Fruit fly (Drosophila melanogaster) whole organism, embryonic: Measurements from ENCODE around the gene CG15390.

Experiments
- CG10431 ChIP-seq: fragments of 200-800 bp; sonication (Bioruptor generic); optimal IDR thresholded peaks from 3 replicates; lab custom pipeline; 2018; ENCODE audit warnings: missing biosample characterization, mild to moderate bottlenecking, missing genetic modification characterization
- CG10543 ChIP-seq: fragments of 200-800 bp; sonication (Bioruptor generic); optimal IDR thresholded peaks from 3 replicates; lab custom pipeline; 2017; ENCODE audit warnings: missing biosample characterization, mild to moderate bottlenecking, missing genetic modification characterization, moderate library complexity
- CG11456 ChIP-seq: fragments of 200-800 bp; sonication (Bioruptor generic); IDR thresholded peaks from 3 replicates; pipeline ENCODE4 v1.3.6; 2022; ENCODE audit warnings: missing biosample characterization, missing genetic modification characterization
- CG12236 ChIP-seq: fragments of 200-800 bp; sonication (Bioruptor generic); optimal IDR thresholded peaks from 2 replicates; lab custom pipeline; 2016; ENCODE audit warnings: missing biosample characterization, missing genetic modification characterization
- CG12659 ChIP-seq: fragments of 200-800 bp; sonication (Bioruptor generic); optimal IDR thresholded peaks from 3 replicates; lab custom pipeline; 2017; ENCODE audit warnings: mild to moderate bottlenecking, missing biosample characterization, missing genetic modification reagents, missing genetic modification characterization
- CG12769 ChIP-seq: fragments of 200-800 bp; sonication (Bioruptor generic); optimal IDR thresholded peaks from 2 replicates; lab custom pipeline; 2019; ENCODE audit warnings: missing biosample characterization, mild to moderate bottlenecking, missing genetic modification characterization, moderate library complexity
- CG15073 ChIP-seq: fragments of 200-800 bp; sonication (Bioruptor generic); optimal IDR thresholded peaks from 2 replicates; lab custom pipeline; 2016; ENCODE audit warnings: missing biosample characterization, missing genetic modification characterization
- CG15601 ChIP-seq: fragments of 200-800 bp; sonication (Bioruptor generic); optimal IDR thresholded peaks from 3 replicates; lab custom pipeline; 2019; ENCODE audit warnings: missing biosample characterization, mild to moderate bottlenecking, missing genetic modification characterization, moderate library complexity
- CG18011 ChIP-seq: fragments of 200-800 bp; sonication (Bioruptor generic); optimal IDR thresholded peaks from 2 replicates; lab custom pipeline; 2017; ENCODE audit warnings: missing biosample characterization, missing genetic modification characterization, mild to moderate bottlenecking, moderate library complexity, missing genotype
- CG2129 ChIP-seq: fragments of 200-800 bp; sonication (Bioruptor generic); IDR thresholded peaks from 2 replicates; pipeline ENCODE4 v1.3.6; 2022; ENCODE audit warnings: missing biosample characterization, missing genetic modification characterization; ENCODE audit not compliant: partially characterized antibody
- CG2889 ChIP-seq: fragments of 200-800 bp; sonication (Bioruptor generic); IDR thresholded peaks from 3 replicates; pipeline ENCODE4 v1.3.6; 2022; ENCODE audit warnings: missing biosample characterization, missing genetic modification characterization
- CG30020 ChIP-seq: fragments of 200-800 bp; optimal IDR thresholded peaks from 2 replicates; lab custom pipeline; 2019; ENCODE audit warnings: missing biosample characterization, mild to moderate bottlenecking, missing genetic modification characterization, moderate library complexity
- CG30431 ChIP-seq: fragments of 200-800 bp; sonication (Bioruptor generic); optimal IDR thresholded peaks from 2 replicates; lab custom pipeline; 2017; ENCODE audit warnings: missing biosample characterization, missing genetic modification characterization
- CG4854 ChIP-seq: fragments of 200-800 bp; sonication (Bioruptor generic); optimal IDR thresholded peaks from 2 replicates; lab custom pipeline; 2016; ENCODE audit warnings: missing biosample characterization, missing genetic modification characterization, inconsistent platforms
- CG7786 ChIP-seq: fragments of 200-800 bp; sonication (Bioruptor generic); optimal IDR thresholded peaks from 2 replicates; lab custom pipeline; 2016; ENCODE audit warnings: missing biosample characterization, missing genetic modification characterization
- CG7839 ChIP-seq: fragments of 200-800 bp; sonication (Bioruptor generic); optimal IDR thresholded peaks from 3 replicates; lab custom pipeline; 2018; ENCODE audit warnings: missing biosample characterization, mild to moderate bottlenecking, missing genetic modification characterization, moderate library complexity
- CG8089 ChIP-seq: fragments of 200-800 bp; sonication (Bioruptor generic); optimal IDR thresholded peaks from 3 replicates; lab custom pipeline; 2016; ENCODE audit warnings: missing biosample characterization, missing genetic modification characterization
- CG9817 ChIP-seq: fragments of 200-800 bp; sonication (Bioruptor generic); optimal IDR thresholded peaks from 2 replicates; lab custom pipeline; 2018; ENCODE audit warnings: missing biosample characterization, mild to moderate bottlenecking, missing genetic modification characterization, moderate library complexity
- CrebB ChIP-seq: fragments of 200-800 bp; sonication (Bioruptor generic); optimal IDR thresholded peaks from 3 replicates; lab custom pipeline; 2018; ENCODE audit warnings: missing biosample characterization, mild to moderate bottlenecking, missing genetic modification characterization
- HHEX ChIP-seq: fragments of 200-800 bp; sonication (Bioruptor generic); optimal IDR thresholded peaks from 3 replicates; lab custom pipeline; 2017; ENCODE audit warnings: missing biosample characterization, mild to moderate bottlenecking, missing genetic modification characterization, missing genetic modification reagents
- Lim3 ChIP-seq: fragments of 200-800 bp; sonication (Bioruptor generic); IDR thresholded peaks from 2 replicates; pipeline ENCODE4 v1.3.6; 2022; ENCODE audit warnings: missing biosample characterization, missing genetic modification characterization
- NK7.1 ChIP-seq: fragments of 200-800 bp; sonication (Bioruptor generic); optimal IDR thresholded peaks from 3 replicates; lab custom pipeline; 2016; ENCODE audit warnings: missing biosample characterization, missing genetic modification characterization
- Opbp ChIP-seq: fragments of 200-800 bp; sonication (Bioruptor generic); IDR thresholded peaks from 3 replicates; pipeline ENCODE4 v1.3.6; 2022; ENCODE audit warnings: missing biosample characterization, missing genetic modification characterization; ENCODE audit not compliant: partially characterized antibody
- PHDP ChIP-seq: fragments of 200-800 bp; sonication (Bioruptor generic); optimal IDR thresholded peaks from 3 replicates; lab custom pipeline; 2018; ENCODE audit warnings: missing biosample characterization, mild to moderate bottlenecking, missing genetic modification characterization, moderate library complexity
- Ptx1 ChIP-seq: fragments of 200-800 bp; sonication (Bioruptor generic); IDR thresholded peaks from 2 replicates; pipeline ENCODE4 v1.3.6; 2022; ENCODE audit warnings: missing biosample characterization, missing genetic modification characterization
- Scr ChIP-seq: fragments of 200-800 bp; sonication (Bioruptor generic); IDR thresholded peaks from 2 replicates; pipeline ENCODE4 v1.3.6; 2022; ENCODE audit warnings: missing biosample characterization, missing genetic modification characterization; ENCODE audit not compliant: partially characterized antibody
- Spps ChIP-seq: fragments of 200-800 bp; sonication (Bioruptor generic); optimal IDR thresholded peaks from 2 replicates; lab custom pipeline; 2018; ENCODE audit warnings: missing biosample characterization, mild to moderate bottlenecking, missing genetic modification characterization
- YL-1 ChIP-seq: fragments of 200-800 bp; sonication (Bioruptor generic); optimal IDR thresholded peaks from 3 replicates; lab custom pipeline; 2017; ENCODE audit warnings: missing biosample characterization, mild to moderate bottlenecking, missing genetic modification characterization
- aop ChIP-seq: fragments of 200-800 bp; sonication (Bioruptor generic); IDR thresholded peaks from 2 replicates; pipeline ENCODE4 v1.3.6; 2022; ENCODE audit warnings: missing biosample characterization, missing genetic modification characterization
- chinmo ChIP-seq: fragments of 200-800 bp; sonication (Bioruptor generic); IDR thresholded peaks from 4 replicates; pipeline ENCODE4 v1.3.6; 2022; ENCODE audit warnings: missing biosample characterization, missing genetic modification characterization; ENCODE audit not compliant: partially characterized antibody
- danr ChIP-seq: fragments of 200-800 bp; sonication (Bioruptor generic); IDR thresholded peaks from 2 replicates; pipeline ENCODE4 v1.3.6; 2022; ENCODE audit warnings: missing biosample characterization, missing genetic modification characterization
- esg ChIP-seq: fragments of 200-800 bp; sonication (Bioruptor generic); conservative IDR thresholded peaks from 2 replicates; pipeline ENCODE4 v1.3.6; 2022; ENCODE audit warnings: missing biosample characterization, missing genetic modification characterization
- gsb ChIP-seq: fragments of 200-800 bp; sonication (Bioruptor generic); IDR thresholded peaks from 2 replicates; pipeline ENCODE4 v1.3.6; 2022; ENCODE audit warnings: missing biosample characterization, missing genetic modification characterization
- gt ChIP-seq: fragments of 200-800 bp; sonication (Bioruptor generic); IDR thresholded peaks from 2 replicates; pipeline ENCODE4 v1.3.6; 2022; ENCODE audit warnings: missing biosample characterization, missing genetic modification characterization
- insv ChIP-seq, 2 experiments: fragments of 200-800 bp; sonication (Bioruptor generic); optimal IDR thresholded peaks; 3 replicates each; lab custom pipeline; 2016 to 2018; ENCODE audit warnings: missing biosample characterization in 2 of 2, missing genetic modification characterization in 2 of 2
- ken ChIP-seq: fragments of 200-800 bp; sonication (Bioruptor generic); IDR thresholded peaks from 3 replicates; pipeline ENCODE4 v1.3.6; 2022; ENCODE audit warnings: missing biosample characterization, missing genetic modification characterization
- lola ChIP-seq, 3 experiments: fragments of >200 bp in 2 of 3; fragments of 200-800 bp in 1 of 3; sonication (Bioruptor generic) in 1 of 3; optimal IDR thresholded peaks; 2 replicates each; lab custom pipeline; 2017 to 2019; ENCODE audit warnings: missing biosample characterization in 3 of 3, missing genetic modification characterization in 3 of 3, mild to moderate bottlenecking in 1 of 3, moderate library complexity in 1 of 3
- p53 ChIP-seq: fragments of 200-800 bp; sonication (Bioruptor generic); optimal IDR thresholded peaks from 2 replicates; lab custom pipeline; 2016; ENCODE audit warnings: missing biosample characterization, missing genetic modification characterization
- psq ChIP-seq: fragments of 200-800 bp; sonication (Bioruptor generic); optimal IDR thresholded peaks from 2 replicates; lab custom pipeline; 2017; ENCODE audit warnings: missing biosample characterization, missing genetic modification characterization
- pum ChIP-seq: fragments of 200-800 bp; sonication (Bioruptor generic); optimal IDR thresholded peaks from 2 replicates; lab custom pipeline; 2016; ENCODE audit warnings: missing biosample characterization, missing genetic modification characterization
- run ChIP-seq: fragments of 200-800 bp; sonication (Bioruptor generic); optimal IDR thresholded peaks from 3 replicates; lab custom pipeline; 2018; ENCODE audit warnings: missing biosample characterization, mild to moderate bottlenecking, missing genetic modification characterization
- slp2 ChIP-seq: fragments of 200-800 bp; sonication (Bioruptor generic); optimal IDR thresholded peaks from 2 replicates; lab custom pipeline; 2016; ENCODE audit warnings: missing biosample characterization, missing genetic modification characterization
- so ChIP-seq: fragments of 200-800 bp; sonication (Bioruptor generic); IDR thresholded peaks from 3 replicates; pipeline ENCODE4 v1.3.6; 2022; ENCODE audit warnings: missing biosample characterization, missing genetic modification characterization
- ttk ChIP-seq: fragments of 200-800 bp; sonication (Bioruptor generic); IDR thresholded peaks from 2 replicates; pipeline ENCODE4 v2.1.2; 2022; ENCODE audit warnings: missing biosample characterization, missing genetic modification characterization
- twi ChIP-seq: fragments of 200-800 bp; optimal IDR thresholded peaks from 2 replicates; lab custom pipeline; 2019; ENCODE audit warnings: missing biosample characterization, mild to moderate bottlenecking, missing genetic modification characterization, moderate library complexity
- wdn ChIP-seq: fragments of 200-800 bp; sonication (Bioruptor generic); IDR thresholded peaks from 2 replicates; pipeline ENCODE4 v1.3.6; 2022; ENCODE audit warnings: missing biosample characterization, missing genetic modification characterization
- zfh1 ChIP-seq: fragments of 200-800 bp; sonication (Bioruptor generic); IDR thresholded peaks from 3 replicates; pipeline ENCODE4 v1.3.6; 2022; ENCODE audit warnings: missing biosample characterization, missing genetic modification characterization

CG15390 gene

dm6 chr2L:2373818-2374746, at the start of gene CG15390, which contains the start of gene CG3609 (continued):
- peak; percentile 88 for TF ChIP-seq ken
- TF ChIP-seq aop (GFP tag; lab: Robert Waterston, UW), result peak; percentile 86
- peak; percentile 90 for TF ChIP-seq CG10543 (GFP tag; lab: Kevin White, UChicago)
- TF ChIP-seq CG15601 (tag; lab: Kevin White, UChicago), result peak; percentile 22
- TF ChIP-seq insv (GFP tag; optimal IDR thresholded peaks at IDR 0.05; lab: Kevin White, UChicago), result peak in 1 of 2 experiments; percentile 41
- TF ChIP-seq run, result peak; percentile 16
- peak; percentile 55 for TF ChIP-seq twi
- TF ChIP-seq lola (GFP tag; optimal IDR thresholded peaks at IDR 0.05; lab: Kevin White, UChicago), result peak in 1 of 3 experiments; percentile 46
- peak; percentile 90 for TF ChIP-seq CG7786 (GFP tag; lab: Kevin White, UChicago)
- peak; percentile 50; the same call in 1 of the 3 replicates for TF ChIP-seq CG2889 (GFP tag; lab: Robert Waterston, UW)
- peak; percentile 63 for TF ChIP-seq CG30020 (tag; lab: Kevin White, UChicago)
- peak; percentile 96 for TF ChIP-seq CG11456 (GFP tag; lab: Robert Waterston, UW)
- TF ChIP-seq CG12659 (GFP tag; lab: Kevin White, UChicago), result peak; percentile 75
- peak; percentile 92 for TF ChIP-seq zfh1 (GFP tag; lab: Robert Waterston, UW)
- TF ChIP-seq NK7.1 (GFP tag; lab: Kevin White, UChicago), result peak; percentile 83
- no peak for TF ChIP-seq Lim3
- peak; percentile 94 for TF ChIP-seq CG12769 (tag; lab: Kevin White, UChicago)
- peak; percentile 62 for TF ChIP-seq CG12236 (GFP tag; lab: Kevin White, UChicago)
- peak; percentile 87 for TF ChIP-seq CrebB (tag; lab: Kevin White, UChicago)
- peak; percentile 64 for TF ChIP-seq CG10431 (GFP tag; lab: Kevin White, UChicago)
- peak; percentile 81 for TF ChIP-seq CG9817 (tag; lab: Kevin White, UChicago)
- peak; percentile 51; the same call in 1 of the 2 replicates for TF ChIP-seq gsb (GFP tag; lab: Robert Waterston, UW)
- no peak for TF ChIP-seq gt (GFP tag; lab: Robert Waterston, UW)
- TF ChIP-seq CG2129, result no peak
- peak; percentile 58 for TF ChIP-seq p53 (GFP tag; lab: Kevin White, UChicago)
- TF ChIP-seq PHDP, result peak; percentile 77
- TF ChIP-seq CG15073, result no peak
- peak; percentile 69 for TF ChIP-seq slp2 (GFP tag; lab: Kevin White, UChicago)
- TF ChIP-seq HHEX (GFP tag; lab: Kevin White, UChicago), result peak; percentile 62
- TF ChIP-seq Opbp (GFP tag; lab: Robert Waterston, UW), result peak; percentile 25; the same call in 1 of the 3 replicates
- peak; percentile 62 for TF ChIP-seq YL-1 (GFP tag; lab: Kevin White, UChicago)
- no peak for TF ChIP-seq danr (GFP tag; lab: Robert Waterston, UW)
- peak; percentile 73 for TF ChIP-seq CG4854
- peak; percentile 70 for TF ChIP-seq CG18011
- TF ChIP-seq CG7839 (tag; lab: Kevin White, UChicago), result peak; percentile 64
- TF ChIP-seq Spps (tag; lab: Kevin White, UChicago), result no peak
- no peak; the same call in 2 of the 3 replicates for TF ChIP-seq so (GFP tag; lab: Robert Waterston, UW)
- TF ChIP-seq ttk (GFP tag; lab: Robert Waterston, UW), result peak; percentile 57; the same call in 1 of the 2 replicates
- peak; percentile 37 for TF ChIP-seq CG8089 (GFP tag; lab: Kevin White, UChicago)
- TF ChIP-seq pum (GFP tag; lab: Kevin White, UChicago), result peak; percentile 73
- TF ChIP-seq chinmo (GFP tag; lab: Robert Waterston, UW), result 0 out of 4 replicates have a peak, but pooled peaks have one; percentile 54
- peak; percentile 14 for TF ChIP-seq CG30431 (GFP tag; lab: Kevin White, UChicago)
- peak; percentile 69 for TF ChIP-seq wdn (GFP tag; lab: Robert Waterston, UW)
- TF ChIP-seq Scr, result peak; percentile 16; the same call in 1 of the 2 replicates
- peak; percentile 12 for TF ChIP-seq psq (GFP tag; lab: Kevin White, UChicago)
- TF ChIP-seq esg (GFP tag; lab: Robert Waterston, UW), result peak; percentile 59; the same call in 1 of the 2 replicates
- peak; percentile 71 for TF ChIP-seq Ptx1 (GFP tag; lab: Robert Waterston, UW)
